Worm (Caenorhabditis elegans): ENCODE data around the gene str-115.

The str-115 gene

DNA sequence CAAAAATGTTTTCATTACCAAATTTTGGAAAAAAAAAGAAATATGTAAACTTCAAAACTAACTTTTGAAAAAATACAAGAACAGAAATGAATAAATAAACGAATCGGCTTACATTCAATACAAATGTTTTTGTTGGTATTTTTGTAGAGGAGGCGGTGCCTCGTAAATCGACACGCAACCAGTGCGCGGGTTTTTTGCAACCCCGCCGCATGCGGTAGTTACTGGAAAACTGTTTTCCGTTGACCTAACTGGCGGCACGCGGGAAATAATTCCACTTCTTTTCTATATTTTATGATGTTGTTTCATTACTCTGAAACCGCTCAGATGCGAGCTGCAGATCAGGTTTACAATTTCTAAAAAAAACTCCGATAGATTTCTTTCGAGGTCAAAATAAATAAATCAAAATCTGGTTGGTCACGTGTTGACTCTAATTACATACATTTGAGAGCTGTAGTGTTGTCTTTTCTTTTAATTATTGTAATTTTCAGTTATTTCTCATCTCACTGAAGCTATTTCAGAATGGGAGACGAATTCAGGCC is 29.6 kb upstream of the str-115 start, which contains the start of the genes dvc-1 and ima-1 (continued):
- no peak for TF ChIP-seq efl-3 (GFP tag; optimal IDR thresholded peaks at IDR 0.05)
- TF ChIP-seq sptf-1 (tag; optimal IDR thresholded peaks at IDR 0.05), result no peak
- no peak for TF ChIP-seq aly-2 (tag; optimal IDR thresholded peaks at IDR 0.05)
- TF ChIP-seq sox-4 (tag; optimal IDR thresholded peaks at IDR 0.05), result no peak
- no peak for TF ChIP-seq zip-4 (GFP tag; optimal IDR thresholded peaks at IDR 0.05)
- no peak for TF ChIP-seq irx-1 (tag; optimal IDR thresholded peaks at IDR 0.05)
- no peak for TF ChIP-seq aha-1 (tag; optimal IDR thresholded peaks at IDR 0.05)
- no peak for TF ChIP-seq Y116A8C.19 (tag; optimal IDR thresholded peaks at IDR 0.05; ENCODE audit: borderline replicate concordance)
- no peak for TF ChIP-seq fos-1 (tag; optimal IDR thresholded peaks at IDR 0.05)
- no peak for TF ChIP-seq mab-9 (GFP tag; IDR thresholded peaks at IDR 0.05)
- no peak for TF ChIP-seq fkh-8 (tag; optimal IDR thresholded peaks at IDR 0.05)
- TF ChIP-seq nhr-85 (tag), result peak; percentile 76
- TF ChIP-seq C34B4.2 (tag; optimal IDR thresholded peaks at IDR 0.05), result no peak
- peak; percentile 77 for TF ChIP-seq nhr-71 (tag; optimal IDR thresholded peaks at IDR 0.05)
- TF ChIP-seq alr-1 (tag; optimal IDR thresholded peaks at IDR 0.05; ENCODE audit: borderline replicate concordance), result no peak
- TF ChIP-seq tlp-1 (tag; optimal IDR thresholded peaks at IDR 0.05), result no peak
- TF ChIP-seq rnt-1 (tag; optimal IDR thresholded peaks at IDR 0.05), result peak; percentile 86
- TF ChIP-seq pax-3 (tag; optimal IDR thresholded peaks at IDR 0.05), result peak; percentile 7
- TF ChIP-seq skn-1 (tag; optimal IDR thresholded peaks at IDR 0.05), result peak; percentile 53
- peak; percentile 18 for TF ChIP-seq unc-130 (tag; optimal IDR thresholded peaks at IDR 0.05)
- TF ChIP-seq ztf-11 (tag; optimal IDR thresholded peaks at IDR 0.05), result peak in 1 of 2 experiments; percentile 13
- TF ChIP-seq dsc-1 (tag; optimal IDR thresholded peaks at IDR 0.05), result peak; percentile 58
- no peak for TF ChIP-seq pag-3 (tag; optimal IDR thresholded peaks at IDR 0.05; ENCODE audit: borderline replicate concordance, insufficient read depth)
- TF ChIP-seq hpl-2 (GFP tag; optimal IDR thresholded peaks at IDR 0.05), result peak; percentile 25
- TF ChIP-seq swsn-7 (tag; optimal IDR thresholded peaks at IDR 0.05), result peak; percentile 71
- peak; percentile 51 for TF ChIP-seq tbx-2 (tag; optimal IDR thresholded peaks at IDR 0.05)
- no peak for TF ChIP-seq nhr-12 (tag; optimal IDR thresholded peaks at IDR 0.05)
- peak; percentile 7 for TF ChIP-seq nhr-237 (tag; optimal IDR thresholded peaks at IDR 0.05)
- TF ChIP-seq isw-1 (GFP tag; IDR thresholded peaks at IDR 0.05), result peak; percentile 56
- TF ChIP-seq nhr-90 (tag; optimal IDR thresholded peaks at IDR 0.05; ENCODE audit: poor library complexity), result peak; percentile 74
- TF ChIP-seq C04F5.9 (tag; optimal IDR thresholded peaks at IDR 0.05), result no peak
- peak; percentile 64 for TF ChIP-seq lin-14 (GFP tag; optimal IDR thresholded peaks at IDR 0.05)
- peak; percentile 24 for TF ChIP-seq nhr-76 (tag; optimal IDR thresholded peaks at IDR 0.05)
- no peak for TF ChIP-seq fkh-4 (tag; optimal IDR thresholded peaks at IDR 0.05; ENCODE audit: borderline replicate concordance)
- TF ChIP-seq nhr-28 (tag; optimal IDR thresholded peaks at IDR 0.05), result no peak

DNA sequence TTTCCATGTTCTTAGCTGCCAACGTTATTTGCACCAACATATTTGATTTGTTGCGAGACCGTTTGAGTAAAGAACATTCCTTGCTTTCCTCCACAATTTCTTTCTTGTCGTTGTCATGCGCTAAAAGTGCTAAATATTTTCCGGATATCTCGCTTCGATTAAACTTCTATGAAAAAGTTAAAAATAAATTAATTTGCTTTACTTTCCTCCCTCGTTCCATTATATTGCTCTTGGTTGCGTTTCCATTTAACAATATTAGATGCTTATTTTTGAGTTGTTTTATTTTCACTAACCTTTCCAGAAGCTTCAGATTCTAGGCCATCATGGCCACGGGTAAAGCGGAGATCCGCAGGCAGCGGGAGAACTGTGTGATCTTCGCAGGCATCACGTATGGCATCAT is 27.3 kb upstream of the str-115 start, which contains the start of gene pgap-1:
Gene pgap-1, plus strand, starts transcription at position 301 of the 400 bp plus-strand sequence.
- TF ChIP-seq nhr-11 (tag; optimal IDR thresholded peaks at IDR 0.05), result no peak
- TF ChIP-seq efl-1 (optimal IDR thresholded peaks at IDR 0.05), result no peak
- TF ChIP-seq efl-1 (GFP tag; optimal IDR thresholded peaks at IDR 0.05 in 1 of 2), result no peak
- TF ChIP-seq egl-27 (tag; optimal IDR thresholded peaks at IDR 0.05), result no peak
- no peak for TF ChIP-seq unc-98 (GFP tag; IDR thresholded peaks at IDR 0.05)
- no peak for TF ChIP-seq snu-23 (GFP tag; optimal IDR thresholded peaks at IDR 0.05)
- no peak for TF ChIP-seq lsy-2 (tag; optimal IDR thresholded peaks at IDR 0.05)
- TF ChIP-seq lir-3 (tag; optimal IDR thresholded peaks at IDR 0.05; ENCODE audit: poor library complexity), result no peak
- TF ChIP-seq tlp-1 (tag; optimal IDR thresholded peaks at IDR 0.05), result no peak
- TF ChIP-seq dpl-1 (GFP tag; optimal IDR thresholded peaks at IDR 0.05), result no peak
- no peak for TF ChIP-seq nhr-28 (tag; optimal IDR thresholded peaks at IDR 0.05)
- no peak for TF ChIP-seq ztf-4 (tag; optimal IDR thresholded peaks at IDR 0.05)
- TF ChIP-seq F16B12.6 (tag; optimal IDR thresholded peaks at IDR 0.05), result no peak
- no peak for TF ChIP-seq ceh-90 (tag; optimal IDR thresholded peaks at IDR 0.05)
- TF ChIP-seq C16A3.4 (tag; optimal IDR thresholded peaks at IDR 0.05), result no peak
- no peak for TF ChIP-seq pax-3 (tag; optimal IDR thresholded peaks at IDR 0.05)
- no peak for TF ChIP-seq nhr-77 (tag; optimal IDR thresholded peaks at IDR 0.05)
- TF ChIP-seq ztf-11 (tag; optimal IDR thresholded peaks at IDR 0.05), result no peak
- no peak for TF ChIP-seq isw-1 (GFP tag; IDR thresholded peaks at IDR 0.05)
- TF ChIP-seq unc-130 (tag; optimal IDR thresholded peaks at IDR 0.05), result no peak
- TF ChIP-seq fkh-4 (tag; optimal IDR thresholded peaks at IDR 0.05; ENCODE audit: borderline replicate concordance), result no peak
